Worm (Caenorhabditis elegans): ENCODE data around the gene elt-2.

DNA sequence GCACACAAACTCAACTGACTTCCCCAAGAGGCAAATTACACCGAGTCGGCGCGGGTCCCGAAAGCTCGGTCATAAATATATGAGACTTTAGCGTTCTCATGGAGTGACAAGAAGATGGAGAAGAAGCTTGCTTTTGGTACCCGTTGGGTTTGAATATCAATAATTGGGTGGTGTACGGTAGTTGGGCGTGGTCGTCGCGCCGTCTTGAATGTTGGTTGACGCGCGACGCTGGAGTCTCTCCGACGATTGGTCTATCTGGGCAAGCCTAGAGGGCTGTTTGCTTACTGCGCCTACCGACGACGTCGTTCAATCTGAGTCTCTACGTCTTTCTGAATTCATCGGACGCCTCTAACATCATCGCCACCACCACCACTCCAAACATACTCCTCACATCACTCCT is 33.8 kb downstream of the elt-2 start:
- TF ChIP-seq nhr-25 (tag; optimal IDR thresholded peaks at IDR 0.05) (no peak), skn-1 (tag; optimal IDR thresholded peaks at IDR 0.05) (no peak), nhr-11 (tag; optimal IDR thresholded peaks at IDR 0.05) (no peak), zag-1 (tag; optimal IDR thresholded peaks at IDR 0.05) (no peak), snpc-4 (tag; optimal IDR thresholded peaks at IDR 0.05) (no peak), pha-4 (tag; optimal IDR thresholded peaks at IDR 0.05) (no peak), ceh-28 (tag; optimal IDR thresholded peaks at IDR 0.05) (no peak), nhr-237 (tag; optimal IDR thresholded peaks at IDR 0.05) (no peak), lin-39 (tag; optimal IDR thresholded peaks at IDR 0.05) (no peak), ama-1 (optimal IDR thresholded peaks at IDR 0.05) (no peak), nhr-28 (tag; optimal IDR thresholded peaks at IDR 0.05) (no peak)

Measured in whole organism, L3 larva.